Fruit fly (Drosophila melanogaster) whole organism, wandering third instar larva: ENCODE results near the gene CG10584.
A peak's percentile ranks its signal among the peaks of the same experiment; 100 is the strongest.

Experiments used
- Abd-B ChIP-seq: fragments of >200 bp; optimal IDR thresholded peaks from 2 replicates; lab custom pipeline; 2017; ENCODE audit warnings: missing biosample characterization, missing genetic modification characterization
- CG32264 ChIP-seq: fragments of 200-800 bp; sonication (Bioruptor generic); optimal IDR thresholded peaks from 2 replicates; lab custom pipeline; 2016; ENCODE audit warnings: missing biosample characterization, missing genetic modification characterization
- CG9705 ChIP-seq: fragments of 200-800 bp; sonication (Bioruptor generic); optimal IDR thresholded peaks from 2 replicates; lab custom pipeline; 2018; ENCODE audit warnings: missing biosample characterization, mild to moderate bottlenecking, missing genetic modification characterization
- CrebA ChIP-seq: fragments of 200-800 bp; sonication (Bioruptor generic); optimal IDR thresholded peaks from 2 replicates; lab custom pipeline; 2016; ENCODE audit warnings: missing biosample characterization, mild to moderate bottlenecking, missing genetic modification characterization, borderline replicate concordance
- Dfd ChIP-seq: fragments of >200 bp; optimal IDR thresholded peaks from 2 replicates; lab custom pipeline; 2017; ENCODE audit warnings: missing biosample characterization, missing genetic modification characterization
- Dif ChIP-seq: fragments of 200-275, 200-300 bp; sonication (Bioruptor generic); optimal IDR thresholded peaks from 2 replicates; lab custom pipeline; 2018; ENCODE audit warnings: missing biosample characterization, missing genetic modification characterization; ENCODE audit not compliant: partially characterized antibody
- GATAd ChIP-seq: sonication (Bioruptor generic); optimal IDR thresholded peaks from 2 replicates; lab custom pipeline; 2016; ENCODE audit warnings: missing biosample characterization, missing genetic modification characterization
- HLH106 ChIP-seq: fragments of 200-800 bp; optimal IDR thresholded peaks from 3 replicates; lab custom pipeline; 2019; ENCODE audit warnings: missing biosample characterization, mild to moderate bottlenecking, missing genetic modification characterization, moderate library complexity
- Hnf4 ChIP-seq: fragments of 200-800 bp; sonication (Bioruptor generic); optimal IDR thresholded peaks from 2 replicates; lab custom pipeline; 2016; ENCODE audit warnings: missing biosample characterization, mild to moderate bottlenecking, missing genetic modification characterization
- Hr78 ChIP-seq: fragments of >200 bp; optimal IDR thresholded peaks from 2 replicates; lab custom pipeline; 2017; ENCODE audit warnings: missing biosample characterization, missing genetic modification characterization
- Hr83 ChIP-seq: fragments of 200-300 bp; sonication (Bioruptor generic); optimal IDR thresholded peaks from 2 replicates; lab custom pipeline; 2016; ENCODE audit warnings: missing biosample characterization, mild to moderate bottlenecking, missing genetic modification characterization, moderate library complexity; ENCODE audit not compliant: poor library complexity, severe bottlenecking
- Jra ChIP-seq: sonication (Bioruptor generic); optimal IDR thresholded peaks from 2 replicates; lab custom pipeline; 2016; ENCODE audit warnings: missing biosample characterization, missing genetic modification characterization
- Mio ChIP-seq: sonication (Bioruptor generic); optimal IDR thresholded peaks from 2 replicates; lab custom pipeline; 2016; ENCODE audit warnings: missing biosample characterization, missing genetic modification characterization
- Myc ChIP-seq: fragments of >200 bp; optimal IDR thresholded peaks from 2 replicates; lab custom pipeline; 2017
- N ChIP-seq: fragments of >200 bp; optimal IDR thresholded peaks from 2 replicates; lab custom pipeline; 2018; ENCODE audit warnings: missing biosample characterization, missing external identifiers, missing genetic modification characterization
- OdsH ChIP-seq: fragments of 200-800 bp; sonication (Bioruptor generic); optimal IDR thresholded peaks from 2 replicates; lab custom pipeline; 2016; ENCODE audit warnings: missing biosample characterization, mild to moderate bottlenecking, missing genetic modification characterization
- Rel ChIP-seq, 2 experiments: fragments of 200-800 bp; sonication (Bioruptor generic) in 1 of 2; optimal IDR thresholded peaks; 2 replicates in 1 of 2; 3 replicates in 1 of 2; lab custom pipeline; 2016 to 2019; ENCODE audit warnings: mild to moderate bottlenecking in 2 of 2, missing biosample characterization in 2 of 2, missing genetic modification characterization in 2 of 2, moderate library complexity in 1 of 2
- Sp1 ChIP-seq: fragments of 200-800 bp; sonication (Bioruptor generic); optimal IDR thresholded peaks from 3 replicates; lab custom pipeline; 2019; ENCODE audit warnings: missing biosample characterization, mild to moderate bottlenecking, missing genetic modification characterization, moderate library complexity
- Vsx2 ChIP-seq: fragments of 200-300, 225-300 bp; sonication (Bioruptor generic); optimal IDR thresholded peaks from 2 replicates; lab custom pipeline; 2018; ENCODE audit warnings: missing biosample characterization, missing genetic modification characterization; ENCODE audit not compliant: partially characterized antibody
- br ChIP-seq: fragments of 200-800 bp; sonication (Bioruptor generic); optimal IDR thresholded peaks from 2 replicates; lab custom pipeline; 2016; ENCODE audit warnings: missing biosample characterization, missing genetic modification characterization
- brk ChIP-seq: fragments of 200-800 bp; sonication (Bioruptor generic); optimal IDR thresholded peaks from 2 replicates; lab custom pipeline; 2016; ENCODE audit warnings: missing biosample characterization, mild to moderate bottlenecking, missing genetic modification characterization
- dl ChIP-seq, 2 experiments: fragments of 175-275, 200-275 bp in 1 of 2; fragments of 200-275 bp in 1 of 2; sonication (Bioruptor generic); optimal IDR thresholded peaks; lab custom pipeline; 2018; ENCODE audit warnings: mild to moderate bottlenecking in 2 of 2, missing biosample characterization in 2 of 2, missing genetic modification characterization in 2 of 2, moderate library complexity in 2 of 2; ENCODE audit not compliant: partially characterized antibody in 2 of 2, insufficient read depth in 1 of 2
- dmrt93B ChIP-seq: fragments of 200-800 bp; sonication (Bioruptor generic); optimal IDR thresholded peaks from 2 replicates; lab custom pipeline; 2018; ENCODE audit warnings: missing biosample characterization, mild to moderate bottlenecking, missing genetic modification characterization
- dsf ChIP-seq: sonication (Bioruptor generic); optimal IDR thresholded peaks from 2 replicates; lab custom pipeline; 2016; ENCODE audit warnings: missing biosample characterization, missing genetic modification characterization, borderline replicate concordance
- ey ChIP-seq: fragments of 200-800 bp; sonication (Bioruptor generic); optimal IDR thresholded peaks from 2 replicates; lab custom pipeline; 2016; ENCODE audit warnings: missing biosample characterization, missing genetic modification characterization
- foxo ChIP-seq, 2 experiments: fragments of 200-800 bp; sonication (Bioruptor generic); optimal IDR thresholded peaks; 2 replicates in 1 of 2; 3 replicates in 1 of 2; lab custom pipeline; 2016 to 2017; ENCODE audit warnings: missing biosample characterization in 2 of 2, missing genetic modification characterization in 2 of 2
- fru ChIP-seq: fragments of 200-800 bp; sonication (Bioruptor generic); optimal IDR thresholded peaks from 3 replicates; lab custom pipeline; 2016; ENCODE audit warnings: missing biosample characterization, mild to moderate bottlenecking, missing genetic modification characterization
- h ChIP-seq: fragments of 200-800 bp; sonication (Bioruptor generic); optimal IDR thresholded peaks from 3 replicates; lab custom pipeline; 2016; ENCODE audit warnings: missing biosample characterization, mild to moderate bottlenecking, missing genetic modification characterization
- jim ChIP-seq: fragments of 175-275, 200-325 bp; sonication (Bioruptor generic); optimal IDR thresholded peaks from 2 replicates; lab custom pipeline; 2016; ENCODE audit warnings: missing biosample characterization, mild to moderate bottlenecking, missing genetic modification characterization
- lola ChIP-seq: fragments of >200 bp; optimal IDR thresholded peaks from 2 replicates; lab custom pipeline; 2017; ENCODE audit warnings: missing biosample characterization, missing genetic modification characterization
- pan ChIP-seq: fragments of >200 bp; optimal IDR thresholded peaks from 2 replicates; lab custom pipeline; 2017
- psq ChIP-seq: fragments of 200-800 bp; sonication (Bioruptor generic); optimal IDR thresholded peaks from 3 replicates; lab custom pipeline; 2017; ENCODE audit warnings: missing biosample characterization, mild to moderate bottlenecking, missing genetic modification characterization, moderate library complexity
- rgr ChIP-seq: fragments of 200-800 bp; sonication (Bioruptor generic); optimal IDR thresholded peaks from 3 replicates; lab custom pipeline; 2016; ENCODE audit warnings: missing biosample characterization, mild to moderate bottlenecking, missing genetic modification characterization
- sage ChIP-seq: fragments of 200-800 bp; sonication (Bioruptor generic); optimal IDR thresholded peaks from 2 replicates; lab custom pipeline; 2016; ENCODE audit warnings: missing biosample characterization, mild to moderate bottlenecking, missing genetic modification characterization
- sv ChIP-seq: fragments of 200-800 bp; sonication (Bioruptor generic); optimal IDR thresholded peaks from 3 replicates; lab custom pipeline; 2016; ENCODE audit warnings: missing biosample characterization, missing genetic modification characterization
- tai ChIP-seq: sonication (Bioruptor generic); optimal IDR thresholded peaks from 2 replicates; lab custom pipeline; 2016; ENCODE audit warnings: missing biosample characterization, missing genetic modification characterization
- usp ChIP-seq: fragments of >200 bp; optimal IDR thresholded peaks from 2 replicates; lab custom pipeline; 2017; ENCODE audit warnings: missing biosample characterization, missing genetic modification characterization
- woc ChIP-seq: sonication (Bioruptor generic); optimal IDR thresholded peaks from 2 replicates; lab custom pipeline; 2016; ENCODE audit warnings: missing biosample characterization, mild to moderate bottlenecking, missing genetic modification characterization

CG10584 gene

dm6 chr3L:21034281-21035221 is 3.4 kb upstream of the CG10584 start, which contains the start of gene siz (continued):
- no peak for TF ChIP-seq Dif (GFP tag; lab: Kevin White, UChicago)
- TF ChIP-seq, all 38 proteins: peak for 11

- TF ChIP-seq Jra (GFP tag; lab: Kevin White, UChicago) (no peak), psq (GFP tag; lab: Kevin White, UChicago) (no peak)
- TF ChIP-seq, all 38 proteins: peak for 0
Measured at dm6 chr3L:21034103-21034280, 2.8 kb upstream of the CG10584 start, which contains the start of gene CG10581. Gene CG10581 (minus strand): TSS chr3L:21034203.

dm6 chr3L:21027657-21028255 is 3.4 kb downstream of the CG10584 start, which contains the start of gene Pdss2:
Gene Pdss2 (plus strand): TSS chr3L:21027915.
- TF ChIP-seq Myc (lab: Kevin White, UChicago) (no peak), lola (no peak), rgr (GFP tag; lab: Kevin White, UChicago) (peak; percentile 56), GATAd (GFP tag; lab: Kevin White, UChicago) (no peak), usp (GFP tag; lab: Kevin White, UChicago) (no peak), OdsH (peak; percentile 45), CrebA (GFP tag; lab: Kevin White, UChicago) (no peak), Dif (GFP tag; lab: Kevin White, UChicago) (peak; percentile 45), N (GFP tag; lab: Kevin White, UChicago) (no peak), woc (peak; percentile 82), Jra (GFP tag; lab: Kevin White, UChicago) (peak; percentile 21), ey (peak; percentile 64), Hr83 (GFP tag; lab: Kevin White, UChicago) (peak; percentile 79), dmrt93B (GFP tag; lab: Kevin White, UChicago) (peak; percentile 48), jim (GFP tag; lab: Kevin White, UChicago) (peak; percentile 89), dl (GFP tag; optimal IDR thresholded peaks at IDR 0.05; lab: Kevin White, UChicago; ENCODE audit: insufficient read depth in 1 of 2, partially characterized antibody in 2 of 2) (peak in 1 of 2 experiments; percentile 9), tai (GFP tag; lab: Kevin White, UChicago) (no peak), sage (no peak), HLH106 (tag; lab: Kevin White, UChicago) (peak; percentile 79), Vsx2 (GFP tag; lab: Kevin White, UChicago) (no peak), sv (GFP tag; lab: Kevin White, UChicago) (peak; percentile 62), psq (GFP tag; lab: Kevin White, UChicago) (no peak), Abd-B (GFP tag; lab: Kevin White, UChicago) (no peak), Hr78 (GFP tag; lab: Kevin White, UChicago) (no peak), Sp1 (GFP tag; lab: Kevin White, UChicago) (peak; percentile 62), h (peak; percentile 71), br (GFP tag; lab: Kevin White, UChicago) (peak; percentile 48), CG32264 (GFP tag; lab: Kevin White, UChicago) (no peak), Dfd (GFP tag; lab: Kevin White, UChicago) (no peak), CG9705 (GFP tag; lab: Kevin White, UChicago) (peak; percentile 58), foxo (GFP tag; optimal IDR thresholded peaks at IDR 0.05; lab: Kevin White, UChicago) (peak in 1 of 2 experiments; percentile 81), fru (GFP tag; lab: Kevin White, UChicago) (peak; percentile 8), dsf (GFP tag; lab: Kevin White, UChicago) (no peak), pan (lab: Kevin White, UChicago) (no peak), Mio (GFP tag; lab: Kevin White, UChicago) (no peak), brk (GFP tag; lab: Kevin White, UChicago) (peak; percentile 14), Hnf4 (peak; percentile 72), Rel (GFP tag; optimal IDR thresholded peaks at IDR 0.05; lab: Kevin White, UChicago) (no peak), Rel (tag; optimal IDR thresholded peaks at IDR 0.05; lab: Kevin White, UChicago) (peak; percentile 33)
